Worm (Caenorhabditis elegans): ENCODE results near the gene ZC506.1.

ZC506.1 gene

ce11 chrX:9981259-9981658 is 22.5 kb downstream of the ZC506.1 start:
- no peak for TF ChIP-seq ztf-7 (tag; optimal IDR thresholded peaks at IDR 0.05)
- TF ChIP-seq fkh-10 (GFP tag; optimal IDR thresholded peaks at IDR 0.05) = peak; percentile 74

- TF ChIP-seq ZK546.5 (tag; optimal IDR thresholded peaks at IDR 0.05) (no peak), unc-62 (GFP tag; optimal IDR thresholded peaks at IDR 0.05 in 1 of 2) (no peak), unc-62 (tag; optimal IDR thresholded peaks at IDR 0.05) (no peak), daf-16 (GFP tag; optimal IDR thresholded peaks at IDR 0.05) (no peak), daf-16 (tag; optimal IDR thresholded peaks at IDR 0.05) (peak; percentile 92), F37D6.2 (tag; optimal IDR thresholded peaks at IDR 0.05) (no peak), nhr-28 (tag; optimal IDR thresholded peaks at IDR 0.05) (peak; percentile 95), zip-11 (GFP tag; IDR thresholded peaks at IDR 0.05) (no peak), dve-1 (tag; optimal IDR thresholded peaks at IDR 0.05; ENCODE audit: insufficient read depth) (peak; percentile 22), egl-27 (tag; optimal IDR thresholded peaks at IDR 0.05) (no peak), pqm-1 (tag; optimal IDR thresholded peaks at IDR 0.05) (peak; percentile 18), Y75B8A.6 (GFP tag; IDR thresholded peaks at IDR 0.05) (no peak), vab-7 (GFP tag; IDR thresholded peaks at IDR 0.05) (no peak), zfp-2 (tag; optimal IDR thresholded peaks at IDR 0.05) (no peak), mdl-1 (tag; optimal IDR thresholded peaks at IDR 0.05) (no peak)
Measured at ce11 chrX:9984889-9985404, 26.2 kb downstream of the ZC506.1 start, which contains the start of gene F19C6.5. TSS of gene F19C6.5 (minus strand) at chrX:9984939.

- TF ChIP-seq T20F7.1 (GFP tag; optimal IDR thresholded peaks at IDR 0.05) (no peak), snpc-4 (tag; optimal IDR thresholded peaks at IDR 0.05) (no peak), egl-27 (tag; optimal IDR thresholded peaks at IDR 0.05) (no peak), daf-16 (GFP tag; optimal IDR thresholded peaks at IDR 0.05) (no peak), daf-16 (tag; optimal IDR thresholded peaks at IDR 0.05) (peak; percentile 11), unc-62 (GFP tag; optimal IDR thresholded peaks at IDR 0.05 in 1 of 2) (peak in 1 of 2 experiments; percentile 89), unc-62 (tag; optimal IDR thresholded peaks at IDR 0.05) (no peak), lin-39 (tag; optimal IDR thresholded peaks at IDR 0.05) (no peak), mdt-29 (GFP tag; IDR thresholded peaks at IDR 0.05) (no peak), nhr-42 (GFP tag; IDR thresholded peaks at IDR 0.05) (no peak), aha-1 (tag) (no peak), nhr-237 (tag; optimal IDR thresholded peaks at IDR 0.05) (no peak)
Measured at ce11 chrX:9987166-9987565, 28.4 kb downstream of the ZC506.1 start.

- TF ChIP-seq dve-1 (tag; optimal IDR thresholded peaks at IDR 0.05; ENCODE audit: insufficient read depth) (peak; percentile 8), nhr-48 (tag; optimal IDR thresholded peaks at IDR 0.05) (no peak), daf-16 (GFP tag; optimal IDR thresholded peaks at IDR 0.05) (no peak), daf-16 (tag; optimal IDR thresholded peaks at IDR 0.05) (peak; percentile 78), snpc-4 (tag; optimal IDR thresholded peaks at IDR 0.05) (peak; percentile 21), zag-1 (tag; optimal IDR thresholded peaks at IDR 0.05) (no peak)
Measured at ce11 chrX:9988884-9989283, 30.1 kb downstream of the ZC506.1 start.

ce11 chrX:9993100-9993499 is 34.3 kb downstream of the ZC506.1 start:
- TF ChIP-seq nhr-11 (tag; optimal IDR thresholded peaks at IDR 0.05) (no peak), hlh-30 (tag; optimal IDR thresholded peaks at IDR 0.05; ENCODE audit: insufficient read depth) (peak; percentile 41), daf-8 (GFP tag; IDR thresholded peaks at IDR 0.05) (no peak), dve-1 (tag; optimal IDR thresholded peaks at IDR 0.05; ENCODE audit: insufficient read depth) (peak; percentile 36), nhr-111 (GFP tag; optimal IDR thresholded peaks at IDR 0.05) (no peak), nhr-42 (GFP tag; IDR thresholded peaks at IDR 0.05) (no peak), lir-3 (tag; optimal IDR thresholded peaks at IDR 0.05) (no peak)

- peak; percentile 60 for TF ChIP-seq pqm-1 (tag; optimal IDR thresholded peaks at IDR 0.05)
- no peak for TF ChIP-seq set-16 (GFP tag; IDR thresholded peaks at IDR 0.05)
- TF ChIP-seq ama-1 (optimal IDR thresholded peaks at IDR 0.05) = no peak
- no peak for TF ChIP-seq lin-13 (GFP tag; optimal IDR thresholded peaks at IDR 0.05)
- TF ChIP-seq nhr-28 (tag; optimal IDR thresholded peaks at IDR 0.05) = peak; percentile 60
- no peak for TF ChIP-seq ceh-82 (tag; optimal IDR thresholded peaks at IDR 0.05)
- no peak for TF ChIP-seq egl-27 (tag; optimal IDR thresholded peaks at IDR 0.05)
- peak; percentile 45 for TF ChIP-seq dve-1 (tag; optimal IDR thresholded peaks at IDR 0.05; ENCODE audit: insufficient read depth)
- no peak for TF ChIP-seq duxl-1 (tag; optimal IDR thresholded peaks at IDR 0.05; ENCODE audit: poor library complexity)
- peak; percentile 36; the same call in 1 of the 2 replicates for TF ChIP-seq dmd-6 (GFP tag; IDR thresholded peaks at IDR 0.05)
- 0 out of 2 replicates have a peak, but pooled peaks have one; percentile 12 for TF ChIP-seq nhr-41 (GFP tag; IDR thresholded peaks at IDR 0.05)
Measured at ce11 chrX:9997344-9997743, 38.6 kb downstream of the ZC506.1 start.
